Fruit fly (Drosophila melanogaster) whole organism, pupa: ENCODE results near the gene CG13113.

ENCODE experiments used
- CG10348 ChIP-seq: fragments of 200-800 bp; sonication (Bioruptor generic); IDR thresholded peaks from 2 replicates; pipeline ENCODE4 v1.3.6; 2022; ENCODE audit warnings: missing biosample characterization, missing genetic modification characterization
- CG13204 ChIP-seq: fragments of 200-800 bp; sonication (Bioruptor generic); optimal IDR thresholded peaks from 2 replicates; lab custom pipeline; 2018; ENCODE audit warnings: missing biosample characterization, mild to moderate bottlenecking, missing genetic modification characterization, moderate library complexity
- CG17806 ChIP-seq: fragments of 200-800 bp; sonication (Bioruptor generic); optimal IDR thresholded peaks from 2 replicates; lab custom pipeline; 2018; ENCODE audit warnings: missing biosample characterization, mild to moderate bottlenecking, missing genetic modification characterization, moderate library complexity
- CG34367 ChIP-seq: fragments of 200-800 bp; sonication (Bioruptor generic); optimal IDR thresholded peaks from 2 replicates; lab custom pipeline; 2018; ENCODE audit warnings: missing biosample characterization, mild to moderate bottlenecking, missing genetic modification characterization
- CG4496 ChIP-seq: fragments of 200-800 bp; sonication (Bioruptor generic); IDR thresholded peaks from 3 replicates; pipeline ENCODE4 v1.3.6; 2022; ENCODE audit warnings: missing biosample characterization, missing genetic modification characterization
- CG8159 ChIP-seq: fragments of 200-800 bp; sonication (Bioruptor generic); optimal IDR thresholded peaks from 3 replicates; lab custom pipeline; 2018; ENCODE audit warnings: missing biosample characterization, mild to moderate bottlenecking, missing genetic modification characterization, moderate library complexity
- EcR ChIP-seq: fragments of 200-800 bp; sonication (Bioruptor generic); optimal IDR thresholded peaks from 3 replicates; lab custom pipeline; 2019; ENCODE audit warnings: missing biosample characterization, missing genetic modification characterization, mild to moderate bottlenecking, moderate library complexity, missing genetic modification reagents
- Pif1A ChIP-seq: fragments of 200-800 bp; sonication (Bioruptor generic); optimal IDR thresholded peaks from 3 replicates; lab custom pipeline; 2016; ENCODE audit warnings: missing biosample characterization, missing genetic modification characterization
- gl ChIP-seq: fragments of 200-800 bp; sonication (Bioruptor generic); optimal IDR thresholded peaks from 2 replicates; lab custom pipeline; 2018; ENCODE audit warnings: missing biosample characterization, mild to moderate bottlenecking, missing genetic modification characterization

DNA sequence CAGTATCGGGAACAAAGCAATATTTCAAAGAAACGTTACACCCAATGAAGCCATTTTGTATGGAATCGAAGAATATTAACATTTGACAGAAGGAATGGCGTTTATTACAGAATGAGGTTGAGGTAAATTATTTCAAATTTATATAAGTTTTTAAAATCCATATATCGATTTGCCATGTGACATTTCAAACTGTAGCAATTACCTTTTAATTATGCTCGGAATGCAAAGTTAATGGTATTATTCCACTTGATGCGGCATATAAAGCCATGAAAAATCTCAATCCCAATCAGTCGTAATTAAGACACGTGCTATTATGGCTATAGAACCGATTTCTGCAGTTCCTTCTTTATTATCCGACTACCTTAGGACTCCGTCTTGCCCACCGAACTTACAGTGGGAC lies 15.8 kb upstream of the CG13113 start, which contains the start of gene CG31883:
- TF ChIP-seq CG34367 (tag; lab: Kevin White, UChicago) = no peak
- TF ChIP-seq Pif1A (GFP tag; lab: Kevin White, UChicago) = no peak
- TF ChIP-seq EcR = no peak
- no peak for TF ChIP-seq CG8159
- no peak for TF ChIP-seq gl (tag; lab: Kevin White, UChicago)
- TF ChIP-seq CG10348 (GFP tag; lab: Robert Waterston, UW) = no peak
- TF ChIP-seq CG4496 = no peak
- TF ChIP-seq CG17806 (tag; lab: Kevin White, UChicago) = no peak
- TF ChIP-seq CG13204 = no peak
